Worm (Caenorhabditis elegans) whole organism, L4/young adult: Measurements from ENCODE around the gene C50A2.3.

Experiments used
- dao-5 ChIP-seq: sonication (generic microtip); optimal IDR thresholded peaks from 2 replicates; lab custom pipeline; 2016; ENCODE audit warnings: missing genotype, missing genetic modification characterization, moderate library complexity, missing compliant biosample characterization
- him-1 ChIP-seq: sonication (generic microtip); optimal IDR thresholded peaks from 2 replicates; lab custom pipeline; 2016; ENCODE audit warnings: missing genotype, missing genetic modification reagents, missing genetic modification characterization, missing compliant biosample characterization

DNA sequence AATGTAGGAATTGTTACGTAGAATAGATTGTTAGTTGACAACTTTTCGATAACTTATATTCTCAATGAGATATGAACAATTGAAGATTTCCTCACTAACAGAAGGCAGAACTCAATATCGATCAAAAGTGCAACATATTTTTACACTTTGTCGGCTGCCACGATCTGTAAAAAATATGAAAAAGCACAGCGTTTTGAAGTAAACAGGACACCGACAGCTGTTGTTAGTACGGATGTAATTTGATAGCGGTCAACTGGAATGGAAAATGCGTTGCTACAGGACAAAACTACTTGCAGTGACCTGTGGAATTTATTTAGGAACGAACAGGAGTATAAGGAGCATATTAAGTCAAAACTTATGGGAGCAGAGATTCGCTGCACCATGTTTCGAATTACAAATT, 51.8 kb downstream of the C50A2.3 start:
- no peak for TF ChIP-seq him-1
- no peak for TF ChIP-seq dao-5 (tag; lab: Kevin White, UChicago)
